Worm (Caenorhabditis elegans): Measurements from ENCODE around the gene C30H6.12.

- TF ChIP-seq aha-1 (tag; optimal IDR thresholded peaks at IDR 0.05), result no peak
- TF ChIP-seq ztf-11 (tag; optimal IDR thresholded peaks at IDR 0.05), result no peak
- no peak for TF ChIP-seq jun-1 (tag; optimal IDR thresholded peaks at IDR 0.05)
- TF ChIP-seq ztf-4 (tag; optimal IDR thresholded peaks at IDR 0.05), result no peak
- no peak for TF ChIP-seq sup-37 (GFP tag; optimal IDR thresholded peaks at IDR 0.05)
- TF ChIP-seq irx-1 (tag; optimal IDR thresholded peaks at IDR 0.05), result no peak
- TF ChIP-seq isw-1 (GFP tag; IDR thresholded peaks at IDR 0.05), result no peak
- no peak for TF ChIP-seq elt-3 (tag; optimal IDR thresholded peaks at IDR 0.05)
- TF ChIP-seq lin-13 (GFP tag; optimal IDR thresholded peaks at IDR 0.05), result no peak
- no peak for TF ChIP-seq ama-1 (optimal IDR thresholded peaks at IDR 0.05)
- TF ChIP-seq fos-1 (tag; optimal IDR thresholded peaks at IDR 0.05), result no peak
- no peak for TF ChIP-seq grh-1 (GFP tag; IDR thresholded peaks at IDR 0.05)
- no peak for TF ChIP-seq ceh-82 (tag; optimal IDR thresholded peaks at IDR 0.05)
- no peak for TF ChIP-seq pqm-1 (tag; optimal IDR thresholded peaks at IDR 0.05)
Measured at ce11 chrIV:17368292-17368691, 14.9 kb upstream of the C30H6.12 start, which contains the start of gene trh-1.
